Worm (Caenorhabditis elegans): Measurements from ENCODE around the gene tmbi-4.

The tmbi-4 gene

DNA sequence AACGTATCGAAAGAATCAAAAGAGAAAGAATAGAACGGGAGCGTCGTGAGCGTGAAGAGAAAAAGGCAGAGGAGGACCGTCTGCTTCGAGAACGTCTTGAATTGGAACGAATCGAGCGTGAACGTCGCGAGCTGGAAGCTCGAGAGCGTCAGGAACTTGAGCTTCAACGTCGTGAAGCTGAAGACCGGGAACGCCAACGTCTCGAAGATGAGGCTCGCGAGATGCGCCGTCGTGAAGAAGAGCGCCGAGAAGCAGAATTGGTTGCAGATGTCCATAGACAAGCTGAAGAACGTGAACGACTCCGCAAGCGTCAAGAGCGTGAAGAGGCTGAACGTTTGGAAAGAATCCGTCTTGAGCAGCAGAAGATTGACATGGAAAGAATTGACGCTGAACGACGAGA, 44.6 kb upstream of the tmbi-4 start:
- no peak for TF ChIP-seq rbr-2 (tag; optimal IDR thresholded peaks at IDR 0.05)
- TF ChIP-seq set-16 (GFP tag; IDR thresholded peaks at IDR 0.05), result peak; percentile 63; the same call in 1 of the 2 replicates

DNA sequence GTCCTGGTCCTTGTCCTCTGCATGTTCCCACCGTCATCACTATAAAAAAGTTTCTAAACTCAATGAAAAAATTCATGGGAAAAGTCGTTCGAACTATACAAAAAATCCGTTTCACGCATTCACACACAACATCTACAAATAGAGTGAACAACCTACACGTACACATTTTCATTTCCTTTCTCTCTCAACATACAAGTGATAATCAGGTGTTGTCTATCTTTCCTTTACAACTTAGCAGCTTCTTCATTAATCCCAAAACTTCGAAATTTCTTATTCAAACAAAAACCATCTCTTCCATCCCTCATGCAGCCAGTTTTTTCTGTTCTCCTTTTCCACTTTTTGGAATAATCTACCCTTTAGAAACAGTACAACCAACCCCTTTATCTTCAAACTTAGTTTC, 42.6 kb upstream of the tmbi-4 start:
- no peak for TF ChIP-seq tra-1 (GFP tag; IDR thresholded peaks at IDR 0.05)
- peak in 1 of 2 experiments; percentile 98 for TF ChIP-seq unc-62 (GFP tag; optimal IDR thresholded peaks at IDR 0.05 in 1 of 2)
- TF ChIP-seq unc-62 (tag; optimal IDR thresholded peaks at IDR 0.05), result no peak
- TF ChIP-seq ZK546.5 (tag; optimal IDR thresholded peaks at IDR 0.05), result no peak

DNA sequence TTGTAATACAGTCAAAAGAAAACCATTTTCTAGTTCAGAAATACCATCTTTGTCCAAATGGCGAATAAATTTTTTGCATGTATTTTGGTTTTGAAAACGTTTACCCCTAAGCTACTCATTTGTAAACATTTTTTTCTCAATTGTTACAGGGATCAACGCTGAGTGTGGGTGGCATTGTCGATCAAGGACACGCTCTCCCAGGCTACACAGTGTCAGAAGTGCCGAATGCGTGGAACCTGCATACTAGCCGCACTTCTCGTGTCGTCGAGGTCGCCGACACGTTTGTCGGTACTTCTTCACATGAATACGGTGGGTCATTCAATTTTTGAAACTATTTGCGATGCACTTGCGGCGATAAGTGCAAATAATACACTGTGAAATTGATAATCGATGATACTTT, 38.9 kb upstream of the tmbi-4 start:
- TF ChIP-seq arid-1 (GFP tag; conservative IDR thresholded peaks at IDR 0.05) (no peak), lin-13 (GFP tag; optimal IDR thresholded peaks at IDR 0.05) (no peak), hmg-1.1 (GFP tag; IDR thresholded peaks at IDR 0.05) (no peak), rbr-2 (tag; optimal IDR thresholded peaks at IDR 0.05) (no peak), hif-1 (tag; optimal IDR thresholded peaks at IDR 0.05) (no peak), hlh-11 (tag; optimal IDR thresholded peaks at IDR 0.05) (no peak), egl-27 (tag; optimal IDR thresholded peaks at IDR 0.05) (no peak), jun-1 (tag; optimal IDR thresholded peaks at IDR 0.05) (no peak), nhr-10 (tag; optimal IDR thresholded peaks at IDR 0.05) (no peak), nhr-48 (tag; optimal IDR thresholded peaks at IDR 0.05) (no peak), egl-43 (GFP tag; IDR thresholded peaks at IDR 0.05) (no peak), spr-3 (GFP tag; optimal IDR thresholded peaks at IDR 0.05) (no peak), ZK546.5 (tag; optimal IDR thresholded peaks at IDR 0.05) (no peak), F26F4.8 (GFP tag; conservative IDR thresholded peaks at IDR 0.05) (no peak), unc-39 (tag; optimal IDR thresholded peaks at IDR 0.05) (no peak), mes-2 (tag; optimal IDR thresholded peaks at IDR 0.05; ENCODE audit: poor library complexity, severe bottlenecking) (no peak), Y48G9A.11 (GFP tag; IDR thresholded peaks at IDR 0.05) (no peak), ztf-7 (tag; optimal IDR thresholded peaks at IDR 0.05) (no peak), lin-29 (GFP tag; IDR thresholded peaks at IDR 0.05) (no peak), Y75B8A.6 (GFP tag; IDR thresholded peaks at IDR 0.05) (no peak)

DNA sequence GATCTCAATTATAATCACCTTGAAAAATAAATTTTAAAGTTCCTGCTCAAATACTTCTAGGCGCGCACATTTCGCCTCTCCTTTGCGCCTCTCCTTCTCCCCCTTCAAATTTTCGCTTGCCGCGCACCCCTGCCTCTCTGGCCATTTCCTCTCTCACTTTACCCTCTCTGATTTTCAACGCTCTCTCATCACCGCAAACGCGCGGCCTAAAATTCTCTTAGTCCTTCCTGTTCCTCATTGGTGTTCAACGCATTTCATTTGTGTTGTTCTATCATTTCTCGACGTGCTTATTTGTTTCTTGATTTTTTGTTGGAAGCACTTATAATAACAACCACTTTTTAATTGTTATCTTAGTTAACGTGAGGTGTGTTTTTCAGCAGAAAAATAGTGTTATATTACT, 36.7 kb upstream of the tmbi-4 start, which contains the start of gene C25A11.2:
Gene C25A11.2, plus strand, starts transcription at position 238 of the 400 bp plus-strand sequence.
- TF ChIP-seq pqm-1 (tag; optimal IDR thresholded peaks at IDR 0.05) (no peak), nhr-10 (tag; optimal IDR thresholded peaks at IDR 0.05) (no peak), dve-1 (tag; optimal IDR thresholded peaks at IDR 0.05; ENCODE audit: insufficient read depth) (peak; percentile 38), ceh-20 (GFP tag; IDR thresholded peaks at IDR 0.05) (no peak), zag-1 (tag; optimal IDR thresholded peaks at IDR 0.05) (no peak), lin-15B (tag; optimal IDR thresholded peaks at IDR 0.05) (no peak), zip-2 (tag; optimal IDR thresholded peaks at IDR 0.05) (no peak), saeg-2 (GFP tag; IDR thresholded peaks at IDR 0.05) (no peak), nhr-76 (tag; optimal IDR thresholded peaks at IDR 0.05) (no peak), mes-2 (tag; optimal IDR thresholded peaks at IDR 0.05; ENCODE audit: poor library complexity, severe bottlenecking) (peak; percentile 88), fkh-10 (GFP tag; optimal IDR thresholded peaks at IDR 0.05) (peak; percentile 64), dmd-6 (GFP tag; IDR thresholded peaks at IDR 0.05) (peak; percentile 14; the same call in 1 of the 2 replicates), fos-1 (tag; optimal IDR thresholded peaks at IDR 0.05) (no peak), ceh-82 (tag; optimal IDR thresholded peaks at IDR 0.05) (no peak), Y105C5A.15 (GFP tag; IDR thresholded peaks at IDR 0.05) (no peak), ztf-7 (tag; optimal IDR thresholded peaks at IDR 0.05) (no peak), lin-38 (GFP tag; IDR thresholded peaks at IDR 0.05) (no peak), dmd-8 (GFP tag; IDR thresholded peaks at IDR 0.05) (no peak), daf-19 (GFP tag; conservative IDR thresholded peaks at IDR 0.05) (no peak), madf-9 (GFP tag; conservative IDR thresholded peaks at IDR 0.05) (no peak), F26F4.8 (GFP tag; conservative IDR thresholded peaks at IDR 0.05) (no peak), nhr-111 (GFP tag; optimal IDR thresholded peaks at IDR 0.05) (no peak), nhr-102 (tag; optimal IDR thresholded peaks at IDR 0.05) (no peak), D1046.2 (GFP tag; IDR thresholded peaks at IDR 0.05) (no peak), aly-2 (tag; optimal IDR thresholded peaks at IDR 0.05) (no peak), mdt-29 (GFP tag; IDR thresholded peaks at IDR 0.05) (no peak), jun-1 (tag; optimal IDR thresholded peaks at IDR 0.05) (no peak), ceh-44 (GFP tag; IDR thresholded peaks at IDR 0.05) (no peak), nhr-48 (tag; optimal IDR thresholded peaks at IDR 0.05) (no peak), snpc-1.2 (GFP tag; IDR thresholded peaks at IDR 0.05) (no peak)

All from whole organism, L4 larva.